Worm (Caenorhabditis elegans): Measurements from ENCODE around the gene vha-8.

Gene vha-8

ce11 chrIV:6809756-6810155 is 18.9 kb downstream of the vha-8 start (continued):
- TF ChIP-seq hif-1 (tag; optimal IDR thresholded peaks at IDR 0.05) (peak in 1 of 2 experiments; percentile 40), nhr-25 (tag; optimal IDR thresholded peaks at IDR 0.05; ENCODE audit: borderline replicate concordance, insufficient read depth) (no peak), lsy-2 (tag; optimal IDR thresholded peaks at IDR 0.05) (peak; percentile 11 to 66), hlh-11 (tag; optimal IDR thresholded peaks at IDR 0.05) (no peak), lim-7 (GFP tag; IDR thresholded peaks at IDR 0.05) (no peak), R02D3.7 (tag; optimal IDR thresholded peaks at IDR 0.05) (no peak), madf-5 (GFP tag; IDR thresholded peaks at IDR 0.05) (no peak), unc-39 (tag; optimal IDR thresholded peaks at IDR 0.05) (no peak), ZK337.2 (GFP tag; IDR thresholded peaks at IDR 0.05) (0 out of 2 replicates have a peak, but pooled peaks have one; percentile 16), egl-27 (tag; optimal IDR thresholded peaks at IDR 0.05) (no peak), rbr-2 (tag; optimal IDR thresholded peaks at IDR 0.05) (peak; percentile 72), saeg-2 (GFP tag; IDR thresholded peaks at IDR 0.05) (no peak), dmd-9 (GFP tag; IDR thresholded peaks at IDR 0.05) (no peak)

- TF ChIP-seq nhr-111 (GFP tag; optimal IDR thresholded peaks at IDR 0.05), result no peak
- no peak for TF ChIP-seq nhr-10 (tag; optimal IDR thresholded peaks at IDR 0.05)
- TF ChIP-seq nhr-102 (tag; optimal IDR thresholded peaks at IDR 0.05), result no peak
- no peak for TF ChIP-seq ceh-44 (GFP tag; IDR thresholded peaks at IDR 0.05)
- no peak for TF ChIP-seq php-3 (GFP tag; IDR thresholded peaks at IDR 0.05)
Measured at ce11 chrIV:6811808-6812207, 20.9 kb downstream of the vha-8 start, which contains the start of gene ceh-48. Gene ceh-48, plus strand, starts transcription at chrIV:6812108.

- no peak for TF ChIP-seq F37D6.2 (tag; optimal IDR thresholded peaks at IDR 0.05)
- TF ChIP-seq lin-39 (tag; optimal IDR thresholded peaks at IDR 0.05), result no peak
- no peak for TF ChIP-seq fkh-10 (GFP tag; optimal IDR thresholded peaks at IDR 0.05)
- TF ChIP-seq vab-7 (GFP tag; IDR thresholded peaks at IDR 0.05), result no peak
- TF ChIP-seq php-3 (GFP tag; IDR thresholded peaks at IDR 0.05), result no peak
- no peak for TF ChIP-seq D1046.2 (GFP tag; IDR thresholded peaks at IDR 0.05)
- no peak for TF ChIP-seq nhr-10 (tag; optimal IDR thresholded peaks at IDR 0.05)
- no peak for TF ChIP-seq ceh-62 (tag; optimal IDR thresholded peaks at IDR 0.05)
- TF ChIP-seq dpl-1 (GFP tag; optimal IDR thresholded peaks at IDR 0.05), result no peak
- no peak for TF ChIP-seq nhr-237 (tag; optimal IDR thresholded peaks at IDR 0.05)
- no peak for TF ChIP-seq ceh-44 (GFP tag; IDR thresholded peaks at IDR 0.05)
- no peak for TF ChIP-seq Y75B8A.6 (GFP tag; IDR thresholded peaks at IDR 0.05)
- TF ChIP-seq F26F4.8 (GFP tag; conservative IDR thresholded peaks at IDR 0.05), result no peak
Measured at ce11 chrIV:6817554-6817953, 26.7 kb downstream of the vha-8 start, which contains the start of gene C17H12.5. Gene C17H12.5, minus strand, starts transcription at chrIV:6817654.

DNA sequence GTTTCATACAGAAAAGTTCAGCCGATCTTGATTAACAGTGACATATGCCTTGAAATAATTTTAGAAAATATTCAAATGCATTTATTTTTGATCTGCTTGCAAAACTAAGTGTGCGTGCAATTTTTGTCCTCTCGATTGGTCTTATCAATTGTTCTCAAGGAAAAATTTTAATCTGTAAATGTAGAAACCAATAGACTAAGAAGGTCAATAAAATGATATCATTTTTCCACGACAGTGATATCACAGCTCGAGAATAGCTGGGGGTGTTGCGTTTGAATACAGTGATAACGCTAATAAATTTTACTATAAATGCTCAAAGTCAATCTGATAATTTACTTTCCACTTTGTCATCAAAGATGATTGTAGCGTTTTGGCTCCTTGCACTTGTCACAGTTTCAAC is 27.5 kb downstream of the vha-8 start, which contains the start of gene C17H12.8:
TSS of gene C17H12.8 (plus strand) at position 335 of the 400 bp plus-strand sequence.
- no peak for TF ChIP-seq T26A8.4 (GFP tag; IDR thresholded peaks at IDR 0.05)
- peak; percentile 4 for TF ChIP-seq nhr-28 (tag; optimal IDR thresholded peaks at IDR 0.05)
- TF ChIP-seq pqm-1 (tag; optimal IDR thresholded peaks at IDR 0.05), result peak; percentile 55
- TF ChIP-seq mxl-3 (GFP tag; optimal IDR thresholded peaks at IDR 0.05), result no peak
- TF ChIP-seq ceh-32 (tag; optimal IDR thresholded peaks at IDR 0.05; ENCODE audit: poor library complexity), result no peak
- TF ChIP-seq F37D6.2 (tag; optimal IDR thresholded peaks at IDR 0.05), result no peak
- no peak for TF ChIP-seq mdt-29 (GFP tag; IDR thresholded peaks at IDR 0.05)
- peak; percentile 74 for TF ChIP-seq dve-1 (tag; optimal IDR thresholded peaks at IDR 0.05; ENCODE audit: insufficient read depth)
- TF ChIP-seq lsy-2 (tag; optimal IDR thresholded peaks at IDR 0.05), result no peak
- peak; percentile 64; the same call in 1 of the 2 replicates for TF ChIP-seq dmd-6 (GFP tag; IDR thresholded peaks at IDR 0.05)
- TF ChIP-seq php-3 (GFP tag; IDR thresholded peaks at IDR 0.05), result peak; percentile 54; the same call in 1 of the 2 replicates
- TF ChIP-seq vab-7 (GFP tag; IDR thresholded peaks at IDR 0.05), result no peak
- TF ChIP-seq nhr-41 (GFP tag; IDR thresholded peaks at IDR 0.05), result no peak
- TF ChIP-seq nhr-237 (tag; optimal IDR thresholded peaks at IDR 0.05), result no peak
- TF ChIP-seq lin-29 (GFP tag; IDR thresholded peaks at IDR 0.05), result no peak
- TF ChIP-seq zag-1 (tag; optimal IDR thresholded peaks at IDR 0.05), result no peak
- TF ChIP-seq daf-16 (GFP tag; optimal IDR thresholded peaks at IDR 0.05), result no peak
- TF ChIP-seq daf-16 (tag; optimal IDR thresholded peaks at IDR 0.05), result peak; percentile 84
- no peak for TF ChIP-seq Y5F2A.4 (GFP tag; optimal IDR thresholded peaks at IDR 0.05)
- no peak for TF ChIP-seq nhr-77 (tag; optimal IDR thresholded peaks at IDR 0.05)

Data from whole organism, L4 larva.